Worm (Caenorhabditis elegans) whole organism, L4 larva: ENCODE data around the gene egl-15.
A peak's percentile ranks its signal among the peaks of the same experiment; 100 is the strongest.

Experiments used
- F37D6.2 ChIP-seq: sonication (generic microtip); optimal IDR thresholded peaks from 2 replicates; lab custom pipeline; 2016; ENCODE audit warnings: mild to moderate bottlenecking, missing genetic modification characterization, missing compliant biosample characterization
- T26A8.4 ChIP-seq: fragments of 200-800 bp; sonication (Bioruptor generic); IDR thresholded peaks from 2 replicates; pipeline ENCODE4 v1.3.6; 2022; ENCODE audit warnings: missing genetic modification characterization, missing compliant biosample characterization
- Y48G9A.11 ChIP-seq: fragments of 200-800 bp; sonication (Bioruptor generic); IDR thresholded peaks from 2 replicates; pipeline ENCODE4 v1.3.6; 2022; ENCODE audit warnings: missing genetic modification reagents, missing genetic modification characterization, missing compliant biosample characterization
- aha-1 ChIP-seq: fragments of 150-350 bp; peaks from one replicate; lab custom pipeline; 2014; ENCODE audit warnings: missing biosample characterization, missing genetic modification characterization
- ama-1 ChIP-seq: fragments of 150-350 bp; optimal IDR thresholded peaks from 2 replicates; lab custom pipeline; 2014; ENCODE audit warnings: inconsistent platforms, mixed read lengths
- arid-1 ChIP-seq: fragments of 200-800 bp; sonication (Bioruptor generic); conservative IDR thresholded peaks from 2 replicates; pipeline ENCODE4 v1.3.6; 2022; ENCODE audit warnings: missing genetic modification reagents, missing genetic modification characterization, missing compliant biosample characterization
- attf-4 ChIP-seq: sonication (generic microtip); optimal IDR thresholded peaks from 3 replicates; lab custom pipeline; 2017; ENCODE audit warnings: missing biosample characterization, missing genetic modification characterization
- ceh-28 ChIP-seq: fragments of 150-350 bp; optimal IDR thresholded peaks from 2 replicates; lab custom pipeline; 2014; ENCODE audit warnings: missing biosample characterization, missing genetic modification reagents, missing genetic modification characterization
- ceh-32 ChIP-seq: sonication (generic microtip); optimal IDR thresholded peaks from 2 replicates; lab custom pipeline; 2016; ENCODE audit warnings: mild to moderate bottlenecking, missing genetic modification characterization, missing compliant biosample characterization; ENCODE audit not compliant: poor library complexity
- ceh-62 ChIP-seq: sonication (generic microtip); optimal IDR thresholded peaks from 2 replicates; lab custom pipeline; 2017; ENCODE audit warnings: missing biosample characterization, missing genetic modification characterization
- ces-1 ChIP-seq: fragments of 150-350 bp; sonication (generic microtip); optimal IDR thresholded peaks from 4 replicates; lab custom pipeline; 2014; ENCODE audit warnings: missing biosample characterization, missing genetic modification reagents, missing genetic modification characterization
- daf-19 ChIP-seq: fragments of 200-800 bp; sonication (Bioruptor generic); conservative IDR thresholded peaks from 2 replicates; pipeline ENCODE4 v1.3.6; 2022; ENCODE audit warnings: missing genetic modification characterization, missing compliant biosample characterization
- dmd-6 ChIP-seq: fragments of 200-800 bp; sonication (Bioruptor generic); IDR thresholded peaks from 2 replicates; pipeline ENCODE4 v1.3.6; 2022; ENCODE audit warnings: missing genetic modification reagents, missing genetic modification characterization, missing compliant biosample characterization
- duxl-1 ChIP-seq: sonication (generic microtip); optimal IDR thresholded peaks from 2 replicates; lab custom pipeline; 2016; ENCODE audit warnings: mild to moderate bottlenecking, missing genetic modification characterization, moderate library complexity, missing compliant biosample characterization; ENCODE audit not compliant: poor library complexity
- fkh-10 ChIP-seq: fragments of 150-350 bp; optimal IDR thresholded peaks from 2 replicates; lab custom pipeline; 2014; ENCODE audit warnings: missing biosample characterization, missing genetic modification reagents, missing genetic modification characterization
- hlh-11 ChIP-seq: fragments of 200-800 bp; sonication (Bioruptor generic); optimal IDR thresholded peaks from 2 replicates; lab custom pipeline; 2018; ENCODE audit warnings: mild to moderate bottlenecking, missing genetic modification characterization, missing compliant biosample characterization
- hlh-30 ChIP-seq: sonication (generic microtip); optimal IDR thresholded peaks from 2 replicates; lab custom pipeline; 2017; ENCODE audit warnings: antibody characterized with exemption, mild to moderate bottlenecking, missing genetic modification characterization, missing compliant biosample characterization; ENCODE audit not compliant: insufficient read depth
- hmg-1.1 ChIP-seq: fragments of 200-800 bp; sonication (Bioruptor generic); IDR thresholded peaks from 2 replicates; pipeline ENCODE4 v1.3.6; 2022; ENCODE audit warnings: missing genetic modification reagents, missing genetic modification characterization, missing compliant biosample characterization
- jun-1 ChIP-seq: fragments of 150-350 bp; optimal IDR thresholded peaks from 2 replicates; lab custom pipeline; 2014; ENCODE audit warnings: missing biosample characterization, missing genetic modification reagents, missing genetic modification characterization
- lin-29 ChIP-seq: fragments of 200-800 bp; sonication (Bioruptor generic); IDR thresholded peaks from 2 replicates; pipeline ENCODE4 v1.3.6; 2022; ENCODE audit warnings: missing genetic modification reagents, missing genetic modification characterization, missing compliant biosample characterization
- lin-38 ChIP-seq: fragments of 200-800 bp; sonication (Bioruptor generic); IDR thresholded peaks from 2 replicates; pipeline ENCODE4 v1.3.6; 2022; ENCODE audit warnings: missing genetic modification reagents, missing genetic modification characterization, missing compliant biosample characterization
- lin-39 ChIP-seq: fragments of 150-350 bp; optimal IDR thresholded peaks from 2 replicates; lab custom pipeline; 2014; ENCODE audit warnings: missing biosample characterization, missing genetic modification reagents, missing genetic modification characterization
- lir-3 ChIP-seq: sonication (generic microtip); optimal IDR thresholded peaks from 2 replicates; lab custom pipeline; 2016; ENCODE audit warnings: mild to moderate bottlenecking, missing genetic modification characterization, missing compliant biosample characterization
- madf-5 ChIP-seq, 2 experiments: fragments of 200-800 bp; sonication (Bioruptor generic); IDR thresholded peaks; 2 replicates each; pipeline ENCODE4 v1.3.6; 2022; ENCODE audit warnings: missing compliant biosample characterization in 2 of 2, missing genetic modification characterization in 2 of 2
- mdl-1 ChIP-seq, 2 experiments: fragments of 150-350 bp in 1 of 2; sonication (generic microtip) in 1 of 2; optimal IDR thresholded peaks; 2 replicates each; lab custom pipeline; 2014 to 2017; ENCODE audit warnings: missing biosample characterization in 2 of 2, missing genetic modification characterization in 2 of 2
- mdt-29 ChIP-seq: fragments of 200-800 bp; sonication (Bioruptor generic); IDR thresholded peaks from 2 replicates; pipeline ENCODE4 v1.3.6; 2022; ENCODE audit warnings: missing genetic modification reagents, missing genetic modification characterization, missing compliant biosample characterization
- mxl-3 ChIP-seq: fragments of 200-800 bp; sonication (Bioruptor generic); optimal IDR thresholded peaks from 2 replicates; lab custom pipeline; 2018; ENCODE audit warnings: mild to moderate bottlenecking, missing genetic modification characterization, missing compliant biosample characterization
- nhr-11 ChIP-seq: fragments of 150-350 bp; optimal IDR thresholded peaks from 2 replicates; lab custom pipeline; 2014; ENCODE audit warnings: missing biosample characterization, missing genetic modification characterization
- nhr-111 ChIP-seq: fragments of 200-800 bp; sonication (Bioruptor generic); optimal IDR thresholded peaks from 2 replicates; lab custom pipeline; 2018; ENCODE audit warnings: mild to moderate bottlenecking, missing genetic modification characterization, missing compliant biosample characterization
- nhr-237 ChIP-seq: sonication (generic microtip); optimal IDR thresholded peaks from 2 replicates; lab custom pipeline; 2017; ENCODE audit warnings: missing biosample characterization, missing genetic modification characterization
- nhr-28 ChIP-seq: fragments of 150-350 bp; optimal IDR thresholded peaks from 2 replicates; lab custom pipeline; 2014; ENCODE audit warnings: missing biosample characterization, missing genetic modification characterization
- nhr-41 ChIP-seq: fragments of 200-800 bp; sonication (Bioruptor generic); IDR thresholded peaks from 2 replicates; pipeline ENCODE4 v1.3.6; 2022; ENCODE audit warnings: missing genetic modification reagents, missing genetic modification characterization, missing compliant biosample characterization
- nhr-42 ChIP-seq: fragments of 200-800 bp; sonication (Bioruptor generic); IDR thresholded peaks from 2 replicates; pipeline ENCODE4 v1.3.6; 2022; ENCODE audit warnings: missing genetic modification characterization, missing compliant biosample characterization
- nhr-6 ChIP-seq: fragments of 150-350 bp; optimal IDR thresholded peaks from 2 replicates; lab custom pipeline; 2014; ENCODE audit warnings: missing biosample characterization, missing genetic modification characterization
- nhr-77 ChIP-seq: fragments of 150-350 bp; optimal IDR thresholded peaks from 2 replicates; lab custom pipeline; 2014; ENCODE audit warnings: missing biosample characterization, missing genetic modification characterization
- pha-4 ChIP-seq, 2 experiments: fragments of 150-350 bp in 1 of 2; fragments of 200-800 bp in 1 of 2; sonication (Bioruptor generic) in 1 of 2; IDR thresholded peaks in 1 of 2; optimal IDR thresholded peaks in 1 of 2; 2 replicates each; pipeline versions ENCODE4 v1.3.6 to Lab custom; 2014 to 2022; ENCODE audit warnings: missing genetic modification characterization in 2 of 2, missing genetic modification reagents in 2 of 2, missing biosample characterization in 1 of 2, missing compliant biosample characterization in 1 of 2
- pqm-1 ChIP-seq: sonication (generic microtip); optimal IDR thresholded peaks from 2 replicates; lab custom pipeline; 2017; ENCODE audit warnings: missing biosample characterization, missing genetic modification characterization
- rbr-2 ChIP-seq: sonication (generic microtip); optimal IDR thresholded peaks from 2 replicates; lab custom pipeline; 2016; ENCODE audit warnings: missing genotype, missing genetic modification characterization, missing compliant biosample characterization
- saeg-2 ChIP-seq: fragments of 200-800 bp; sonication (Bioruptor generic); IDR thresholded peaks from 2 replicates; pipeline ENCODE4 v1.3.6; 2022; ENCODE audit warnings: missing genetic modification reagents, missing genetic modification characterization, missing compliant biosample characterization
- skn-1 ChIP-seq: fragments of 150-350 bp; optimal IDR thresholded peaks from 2 replicates; lab custom pipeline; 2014; ENCODE audit warnings: missing biosample characterization, missing genetic modification characterization
- spr-3 ChIP-seq: fragments of 200-800 bp; sonication (Bioruptor generic); optimal IDR thresholded peaks from 2 replicates; lab custom pipeline; 2018; ENCODE audit warnings: mild to moderate bottlenecking, missing genetic modification characterization, missing compliant biosample characterization
- unc-130 ChIP-seq: sonication (generic microtip); optimal IDR thresholded peaks from 2 replicates; lab custom pipeline; 2016; ENCODE audit warnings: missing genetic modification reagents, missing genetic modification characterization, missing compliant biosample characterization
- unc-39 ChIP-seq: sonication (generic microtip); optimal IDR thresholded peaks from 2 replicates; lab custom pipeline; 2017; ENCODE audit warnings: missing biosample characterization, missing genetic modification characterization
- unc-62 ChIP-seq, 3 experiments: fragments of 150-350 bp in 1 of 3; sonication (generic microtip); optimal IDR thresholded peaks in 2 of 3; peaks in 1 of 3; 1 replicate in 1 of 3; 2 replicates in 2 of 3; lab custom pipeline; 2014 to 2017; ENCODE audit warnings: missing biosample characterization in 3 of 3, missing genetic modification characterization in 3 of 3, missing genetic modification reagents in 3 of 3, missing genotype in 1 of 3
- zag-1 ChIP-seq: fragments of 150-350 bp; optimal IDR thresholded peaks from 2 replicates; lab custom pipeline; 2014; ENCODE audit warnings: missing biosample characterization, missing genetic modification characterization
- zfp-3 ChIP-seq: fragments of 200-800 bp; sonication (Bioruptor generic); conservative IDR thresholded peaks from 2 replicates; pipeline ENCODE4 v1.3.6; 2022; ENCODE audit warnings: missing genetic modification reagents, missing genetic modification characterization, missing compliant biosample characterization
- ztf-11 ChIP-seq: fragments of 150-350 bp; optimal IDR thresholded peaks from 2 replicates; lab custom pipeline; 2014; ENCODE audit warnings: missing biosample characterization, missing genetic modification characterization

The egl-15 gene

DNA sequence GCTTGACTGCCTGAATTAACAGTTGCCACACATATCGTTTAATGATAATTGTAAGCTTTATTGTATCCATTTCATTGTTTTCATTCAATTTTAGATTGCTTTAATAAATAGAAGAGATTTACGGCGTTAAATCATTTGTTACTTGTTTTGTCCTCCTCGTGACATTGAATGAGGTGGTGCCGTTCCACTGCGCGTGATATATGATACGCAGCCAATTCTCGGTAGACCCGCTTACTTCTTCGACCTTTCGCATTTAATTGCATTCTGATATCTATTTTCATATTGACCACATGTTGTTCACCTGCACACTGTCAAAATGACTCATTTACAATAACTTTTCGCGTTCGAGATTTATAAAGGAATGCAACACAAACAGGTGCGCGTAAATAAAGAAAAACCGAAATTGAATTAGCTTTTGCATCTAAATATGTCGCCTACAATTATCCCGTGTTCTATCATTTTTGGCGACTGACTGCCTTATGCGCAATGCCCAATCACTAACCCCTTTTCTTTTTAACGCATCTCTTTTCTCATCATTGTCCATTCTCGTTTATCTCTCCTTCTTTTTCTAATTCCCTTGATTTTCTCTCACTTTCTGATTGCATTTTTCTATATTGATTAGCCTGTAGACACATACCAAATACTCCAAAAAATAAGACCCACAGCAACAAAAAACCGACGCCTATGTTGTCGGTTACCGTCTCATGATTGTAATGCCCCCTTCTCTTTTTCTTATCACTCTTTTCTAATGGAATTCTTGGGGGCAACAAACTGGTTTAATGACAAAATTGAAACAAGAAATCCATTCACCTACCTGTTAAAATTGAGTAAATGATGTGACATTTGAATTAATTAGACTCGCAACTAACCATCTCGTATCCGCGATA lies 1.6 kb upstream of the egl-15 start:
- TF ChIP-seq nhr-28 (tag; lab: Kevin White, UChicago): peak; percentile 49
- no peak for TF ChIP-seq skn-1
- TF ChIP-seq nhr-6: no peak
- no peak for TF ChIP-seq lin-29 (GFP tag; lab: Robert Waterston, UW)
- TF ChIP-seq nhr-11 (tag; lab: Kevin White, UChicago): no peak
- TF ChIP-seq hlh-11 (tag; lab: Kevin White, UChicago): peak; percentile 42
- TF ChIP-seq duxl-1 (tag; lab: Kevin White, UChicago): no peak
- TF ChIP-seq rbr-2 (tag; lab: Kevin White, UChicago): no peak
- TF ChIP-seq lin-38 (GFP tag; lab: Robert Waterston, UW): no peak
- TF ChIP-seq ceh-62: no peak
- TF ChIP-seq Y48G9A.11 (GFP tag; lab: Robert Waterston, UW): no peak
- no peak for TF ChIP-seq ces-1 (GFP tag; lab: Kevin White, UChicago)
- no peak for TF ChIP-seq ceh-32
- no peak for TF ChIP-seq jun-1 (tag; lab: Kevin White, UChicago)
- no peak for TF ChIP-seq nhr-77 (tag; lab: Kevin White, UChicago)
- peak; percentile 47 for TF ChIP-seq hlh-30 (tag; lab: Kevin White, UChicago)
- TF ChIP-seq pqm-1: no peak
- TF ChIP-seq pha-4 (GFP tag; IDR thresholded peaks at IDR 0.05; lab: Robert Waterston, UW): no peak
- TF ChIP-seq pha-4 (tag; optimal IDR thresholded peaks at IDR 0.05; lab: Kevin White, UChicago): no peak
- peak; percentile 41 for TF ChIP-seq aha-1 (tag; lab: Kevin White, UChicago)
- peak in 1 of 2 experiments; percentile 91 for TF ChIP-seq unc-62 (GFP tag; optimal IDR thresholded peaks at IDR 0.05 in 1 of 2; lab: Kevin White, UChicago)
- no peak for TF ChIP-seq unc-62 (tag; optimal IDR thresholded peaks at IDR 0.05; lab: Kevin White, UChicago)
- TF ChIP-seq attf-4: no peak
- no peak for TF ChIP-seq nhr-111 (GFP tag; lab: Kevin White, UChicago)
- TF ChIP-seq daf-19 (GFP tag; lab: Robert Waterston, UW): no peak
- no peak for TF ChIP-seq arid-1 (GFP tag; lab: Robert Waterston, UW)
- no peak for TF ChIP-seq fkh-10 (GFP tag; lab: Kevin White, UChicago)
- peak; percentile 48 for TF ChIP-seq mxl-3 (GFP tag; lab: Kevin White, UChicago)
- no peak for TF ChIP-seq ama-1 (lab: Kevin White, UChicago)
- TF ChIP-seq F37D6.2: no peak
- no peak for TF ChIP-seq madf-5 (GFP tag; IDR thresholded peaks at IDR 0.05; lab: Robert Waterston, UW)
- TF ChIP-seq unc-130 (GFP tag; lab: Kevin White, UChicago): no peak
- no peak for TF ChIP-seq unc-39
- TF ChIP-seq mdl-1 (tag; optimal IDR thresholded peaks at IDR 0.05; lab: Kevin White, UChicago): no peak

DNA sequence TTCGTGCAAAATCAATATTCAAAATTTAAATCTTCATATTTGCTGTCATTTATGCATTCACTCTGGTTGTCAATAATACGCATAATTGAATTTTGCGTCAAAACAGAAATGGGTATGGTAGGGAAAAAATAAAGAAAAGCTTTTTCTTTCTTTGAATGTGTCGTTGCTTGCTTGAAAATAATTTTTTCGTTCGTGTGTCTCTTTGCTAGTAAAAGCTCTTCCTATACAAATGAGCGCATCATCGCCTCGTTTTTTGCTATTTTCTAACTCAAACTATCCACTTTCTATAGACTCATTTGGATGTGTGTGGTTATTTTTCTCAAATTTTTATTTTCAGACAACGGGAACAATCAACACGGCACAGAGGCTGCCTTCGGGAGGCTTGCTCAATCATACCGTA lies 12.4 kb downstream of the egl-15 start, which contains the start of gene ldb-1:
Gene ldb-1, plus strand, starts transcription at position 301 of the 400 bp plus-strand sequence.
- no peak for TF ChIP-seq nhr-237 (tag; lab: Kevin White, UChicago)
- no peak for TF ChIP-seq ztf-11 (tag; lab: Kevin White, UChicago)
- TF ChIP-seq T26A8.4 (GFP tag; lab: Robert Waterston, UW): no peak

ce11 chrX:11031047-11031695 lies 15.0 kb downstream of the egl-15 start:
- TF ChIP-seq ceh-28 (peak; percentile 48), saeg-2 (GFP tag; lab: Robert Waterston, UW) (0 out of 2 replicates have a peak, but pooled peaks have one; percentile 55), mdl-1 (tag; optimal IDR thresholded peaks at IDR 0.05; lab: Kevin White, UChicago) (peak; percentile 82 to 87), spr-3 (GFP tag; lab: Kevin White, UChicago) (peak; percentile 45), madf-5 (GFP tag; IDR thresholded peaks at IDR 0.05; lab: Robert Waterston, UW) (0 out of 4 replicates have a peak, but pooled peaks of 1 of the 2 experiments have one; percentile 24), nhr-41 (GFP tag; lab: Robert Waterston, UW) (no peak), dmd-6 (GFP tag; lab: Robert Waterston, UW) (peak; percentile 79), Y48G9A.11 (GFP tag; lab: Robert Waterston, UW) (no peak), lir-3 (peak; percentile 20), hmg-1.1 (GFP tag; lab: Robert Waterston, UW) (peak; percentile 87), nhr-42 (GFP tag; lab: Robert Waterston, UW) (no peak), lin-39 (tag; lab: Kevin White, UChicago) (no peak), zag-1 (peak; percentile 71), zfp-3 (no peak), mdt-29 (GFP tag; lab: Robert Waterston, UW) (no peak)
